Worm (Caenorhabditis elegans) whole organism, L2 larva: ENCODE results near the gene pik-1.

Source experiments
- aly-2 ChIP-seq: fragments of 150-350 bp; optimal IDR thresholded peaks from 2 replicates; lab custom pipeline; 2014; ENCODE audit warnings: missing biosample characterization, missing genetic modification characterization
- dmd-4 ChIP-seq: sonication (generic microtip); optimal IDR thresholded peaks from 2 replicates; lab custom pipeline; 2017; ENCODE audit warnings: missing biosample characterization, missing genetic modification characterization
- elt-1 ChIP-seq: fragments of 150-350 bp; optimal IDR thresholded peaks from 2 replicates; lab custom pipeline; 2014; ENCODE audit warnings: missing biosample characterization, missing genetic modification characterization
- fos-1 ChIP-seq: fragments of 150-350 bp; optimal IDR thresholded peaks from 2 replicates; lab custom pipeline; 2014; ENCODE audit warnings: missing biosample characterization, missing genetic modification characterization
- lin-13 ChIP-seq: fragments of 150-350 bp; optimal IDR thresholded peaks from 2 replicates; lab custom pipeline; 2014; ENCODE audit warnings: missing biosample characterization, missing genetic modification reagents, missing genetic modification characterization
- mdl-1 ChIP-seq, 2 experiments: fragments of 150-350 bp in 1 of 2; sonication (generic microtip) in 1 of 2; optimal IDR thresholded peaks; 2 replicates each; lab custom pipeline; 2017; ENCODE audit warnings: missing biosample characterization in 2 of 2, missing genetic modification characterization in 2 of 2
- nhr-10 ChIP-seq: sonication (generic microtip); optimal IDR thresholded peaks from 2 replicates; lab custom pipeline; 2017; ENCODE audit warnings: missing biosample characterization, missing genetic modification characterization
- nhr-11 ChIP-seq: fragments of 150-350 bp; optimal IDR thresholded peaks from 2 replicates; lab custom pipeline; 2014; ENCODE audit warnings: missing biosample characterization, missing genetic modification characterization
- nhr-77 ChIP-seq: fragments of 150-350 bp; optimal IDR thresholded peaks from 2 replicates; lab custom pipeline; 2014; ENCODE audit warnings: missing biosample characterization, missing genetic modification characterization
- skn-1 ChIP-seq: sonication (generic microtip); optimal IDR thresholded peaks from 2 replicates; lab custom pipeline; 2017; ENCODE audit warnings: missing biosample characterization, missing genetic modification characterization
- snpc-4 ChIP-seq: fragments of 150-350 bp; optimal IDR thresholded peaks from 2 replicates; lab custom pipeline; 2014; ENCODE audit warnings: missing biosample characterization, missing genetic modification characterization
- ztf-1 ChIP-seq: fragments of 200-800 bp; sonication (Bioruptor generic); conservative IDR thresholded peaks from 2 replicates; pipeline ENCODE4 v1.3.6; 2022; ENCODE audit warnings: missing genetic modification characterization, missing compliant biosample characterization
- ztf-11 ChIP-seq: sonication (generic microtip); optimal IDR thresholded peaks from 2 replicates; lab custom pipeline; 2017; ENCODE audit warnings: missing biosample characterization, missing genetic modification characterization
- ztf-4 ChIP-seq: fragments of 150-350 bp; optimal IDR thresholded peaks from 2 replicates; lab custom pipeline; 2014; ENCODE audit warnings: missing biosample characterization, missing genetic modification characterization

DNA sequence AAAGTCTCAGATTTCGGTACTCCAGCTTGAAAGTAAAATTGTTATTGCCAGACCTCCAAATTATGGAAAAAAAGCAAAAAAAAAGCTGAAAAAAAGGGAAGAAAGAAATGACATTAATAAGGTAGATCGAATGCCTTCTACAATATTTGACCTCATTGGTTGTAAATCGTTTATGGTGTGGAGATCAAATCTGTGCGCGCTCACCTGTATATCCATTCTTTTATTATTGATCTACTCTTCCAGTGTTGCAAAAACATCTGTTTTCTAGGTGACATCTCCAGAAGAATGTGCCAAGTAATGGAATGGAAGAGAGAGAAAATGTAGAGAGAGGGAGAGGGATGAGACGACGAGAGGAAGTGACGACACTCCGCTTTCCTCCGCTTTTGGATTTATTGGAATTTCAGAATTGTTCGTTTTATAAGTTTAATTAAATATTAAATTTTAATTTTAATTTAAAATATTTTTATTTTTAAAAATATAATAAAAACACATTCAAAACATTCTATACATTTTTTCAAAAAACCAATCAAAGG is at the start of gene pik-1, which contains the start of gene aptf-2:
- TF ChIP-seq dmd-4 (tag; lab: Kevin White, UChicago) (no peak), mdl-1 (tag; optimal IDR thresholded peaks at IDR 0.05; lab: Kevin White, UChicago) (no peak), ztf-4 (no peak), lin-13 (GFP tag; lab: Kevin White, UChicago) (no peak), snpc-4 (tag; lab: Kevin White, UChicago) (no peak), nhr-11 (tag; lab: Kevin White, UChicago) (no peak), elt-1 (no peak), nhr-10 (tag; lab: Kevin White, UChicago) (no peak), nhr-77 (no peak), ztf-11 (tag; lab: Kevin White, UChicago) (no peak), aly-2 (tag; lab: Kevin White, UChicago) (no peak), fos-1 (no peak), ztf-1 (GFP tag; lab: Robert Waterston, UW) (no peak), skn-1 (tag; lab: Kevin White, UChicago) (no peak)
